Worm (Caenorhabditis elegans): Measurements from ENCODE around the gene tkr-3.
"Not testable (repeated sequence)": the region's sequence is repeated elsewhere in the genome, so short reads cannot be mapped to it uniquely, and the experiment has no call there.

The tkr-3 gene

DNA sequence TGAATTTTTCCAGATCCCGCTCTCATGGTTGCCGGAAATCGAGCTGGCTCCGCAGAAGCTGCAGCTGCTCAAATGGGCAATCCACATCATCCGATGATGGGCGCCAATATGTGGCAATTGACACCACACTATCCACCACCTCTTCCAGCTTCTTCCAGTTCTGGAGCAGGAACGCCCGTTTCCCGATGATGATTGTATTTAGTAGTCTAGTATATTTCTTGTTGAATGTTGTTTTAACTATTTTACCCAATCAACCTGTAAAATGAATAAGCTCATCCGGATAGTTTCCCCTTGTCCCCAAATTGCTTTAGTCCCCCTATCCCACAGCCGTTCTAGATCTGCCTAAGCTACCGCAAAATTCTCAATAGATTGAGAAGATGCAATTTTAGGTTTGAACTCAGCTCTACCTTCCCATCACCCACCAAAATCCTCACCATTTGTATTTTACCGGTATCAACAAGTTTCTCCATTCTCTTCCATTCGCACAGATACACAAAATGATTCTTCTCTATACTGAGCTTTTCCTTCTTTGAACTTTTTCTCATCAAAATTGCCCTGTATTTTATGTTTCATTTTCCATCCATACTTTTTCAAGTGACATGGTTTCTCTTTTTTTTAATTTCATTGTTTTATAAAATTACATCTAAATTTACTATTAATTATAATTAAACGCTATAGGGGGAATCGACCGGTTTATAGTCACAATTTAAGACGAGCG, 35.5 kb downstream of the tkr-3 start:
- TF ChIP-seq W03F9.2 (tag; optimal IDR thresholded peaks at IDR 0.05) (no peak), him-1 (tag; optimal IDR thresholded peaks at IDR 0.05) (no peak), dao-5 (tag; optimal IDR thresholded peaks at IDR 0.05) (no peak)

DNA sequence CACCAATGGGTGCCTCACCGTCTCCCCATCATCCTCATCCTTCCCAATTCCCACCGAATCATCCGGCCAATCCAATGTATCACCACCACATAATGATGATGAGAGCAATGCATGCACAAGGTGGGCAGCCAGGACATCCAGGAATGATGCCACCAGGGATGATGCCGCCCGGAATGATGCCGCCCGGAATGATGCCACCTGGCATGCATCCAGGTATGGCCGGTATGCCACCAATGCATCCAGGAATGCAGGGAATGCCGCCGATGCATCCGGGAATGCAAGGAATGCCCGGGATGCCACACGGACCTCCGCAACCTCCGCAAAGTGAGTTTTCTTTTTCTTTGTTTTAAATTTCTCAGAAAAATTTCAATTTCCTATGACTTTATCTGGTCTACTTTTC, 36.1 kb downstream of the tkr-3 start:
- no peak for TF ChIP-seq W03F9.2 (tag; optimal IDR thresholded peaks at IDR 0.05)
- TF ChIP-seq him-1 (tag; optimal IDR thresholded peaks at IDR 0.05): no peak
- no peak for TF ChIP-seq dao-5 (tag; optimal IDR thresholded peaks at IDR 0.05)

DNA sequence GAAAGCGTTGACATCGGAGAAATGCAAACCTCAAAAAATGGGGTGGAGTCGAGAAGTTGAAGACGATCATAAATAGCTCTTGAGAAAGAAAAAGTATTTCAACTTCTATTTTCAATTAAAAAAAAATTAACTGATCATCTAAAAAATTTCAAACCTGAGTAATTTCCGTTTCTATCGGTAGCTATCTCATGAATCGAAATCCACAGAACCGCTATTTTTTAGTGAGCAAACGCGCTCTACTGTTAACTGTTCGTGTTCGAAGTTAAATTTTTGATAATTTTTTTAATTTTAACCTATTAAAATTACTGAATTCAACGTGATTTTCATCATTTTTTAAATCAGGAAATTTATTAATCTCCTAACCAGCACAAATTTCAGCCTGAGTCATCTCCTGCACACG, 38.1 kb downstream of the tkr-3 start:
- no peak for TF ChIP-seq W03F9.2 (tag; optimal IDR thresholded peaks at IDR 0.05)
- no peak for TF ChIP-seq dao-5 (tag; optimal IDR thresholded peaks at IDR 0.05)
- TF ChIP-seq him-1 (tag; optimal IDR thresholded peaks at IDR 0.05): no peak

DNA sequence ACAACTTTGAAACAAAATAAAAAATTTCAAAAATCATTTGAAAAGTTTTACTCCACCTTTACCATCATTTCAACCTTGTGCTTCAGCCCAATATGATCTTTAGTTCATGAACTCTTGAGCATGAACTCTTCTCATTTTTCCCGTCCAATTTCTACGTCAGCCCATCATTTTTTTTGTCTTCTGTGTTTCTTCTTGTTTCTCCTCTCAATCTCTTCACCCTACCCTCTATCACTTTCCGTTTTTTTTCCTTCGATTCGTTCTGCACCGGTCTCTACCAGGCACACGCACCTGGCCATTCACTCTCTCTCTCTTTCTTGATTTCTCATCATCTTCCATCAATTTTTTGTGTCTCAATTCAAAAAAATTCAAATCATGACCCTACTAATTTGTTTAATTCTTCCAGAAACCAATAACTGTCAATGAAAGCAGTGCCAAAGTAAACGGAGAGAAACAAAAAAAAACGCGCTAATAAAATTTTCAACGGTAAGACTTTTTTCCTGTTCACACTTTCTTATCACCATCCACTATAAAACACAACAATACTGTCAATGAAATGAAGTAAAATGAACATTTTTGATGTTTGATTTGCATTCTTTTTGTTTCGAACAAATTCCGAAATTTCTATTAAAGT, 38.9 kb downstream of the tkr-3 start, which contains the start of gene pygo-1:
pygo-1 (plus strand) TSS at position 404 of the 631 bp plus-strand sequence.
- TF ChIP-seq dao-5 (tag; optimal IDR thresholded peaks at IDR 0.05): no peak
- TF ChIP-seq him-1 (tag; optimal IDR thresholded peaks at IDR 0.05): no peak
- TF ChIP-seq W03F9.2 (tag; optimal IDR thresholded peaks at IDR 0.05): no peak

DNA sequence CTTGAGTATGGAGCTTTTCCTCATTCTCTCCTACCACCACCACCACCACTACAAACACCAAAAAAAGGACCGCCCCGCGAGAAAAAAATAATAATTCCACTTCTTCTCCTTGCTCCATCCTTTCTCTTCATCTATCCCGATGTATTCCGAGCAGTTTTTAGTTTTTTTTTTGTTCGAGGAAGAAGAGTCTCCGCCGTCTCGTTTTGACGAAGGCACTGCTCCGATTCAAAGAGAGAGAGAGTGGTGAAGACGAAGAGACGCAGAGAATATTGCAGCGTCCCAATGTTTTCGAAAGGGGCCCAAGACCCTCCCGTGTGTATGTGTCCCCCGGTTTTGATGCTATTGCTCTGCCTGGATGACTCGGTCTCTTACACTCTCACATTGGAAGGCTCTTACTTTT, 40.8 kb downstream of the tkr-3 start:
- TF ChIP-seq W03F9.2 (tag; optimal IDR thresholded peaks at IDR 0.05) (no peak), him-1 (tag; optimal IDR thresholded peaks at IDR 0.05) (no peak), dao-5 (tag; optimal IDR thresholded peaks at IDR 0.05) (no peak)

DNA sequence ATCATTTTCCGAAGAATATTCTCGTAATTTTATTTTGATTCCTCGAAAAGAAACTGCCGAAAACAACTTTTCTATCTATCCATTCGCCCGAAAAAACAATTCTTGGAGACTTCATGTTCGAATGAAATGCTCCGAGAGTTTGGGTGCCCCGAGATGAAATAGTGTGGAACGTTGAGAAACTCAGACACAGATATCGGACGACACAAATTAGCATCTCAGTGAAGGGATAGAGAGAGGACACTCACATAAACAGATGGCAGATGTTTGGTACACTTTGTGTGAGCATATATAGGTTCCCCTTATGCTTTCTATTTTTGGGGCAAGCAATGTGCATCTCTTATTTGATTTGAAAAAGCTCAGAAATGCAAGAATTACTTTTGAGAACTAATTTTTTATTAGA, 43.0 kb downstream of the tkr-3 start:
- no peak for TF ChIP-seq him-1 (tag; optimal IDR thresholded peaks at IDR 0.05)
- TF ChIP-seq dao-5 (tag; optimal IDR thresholded peaks at IDR 0.05): no peak

DNA sequence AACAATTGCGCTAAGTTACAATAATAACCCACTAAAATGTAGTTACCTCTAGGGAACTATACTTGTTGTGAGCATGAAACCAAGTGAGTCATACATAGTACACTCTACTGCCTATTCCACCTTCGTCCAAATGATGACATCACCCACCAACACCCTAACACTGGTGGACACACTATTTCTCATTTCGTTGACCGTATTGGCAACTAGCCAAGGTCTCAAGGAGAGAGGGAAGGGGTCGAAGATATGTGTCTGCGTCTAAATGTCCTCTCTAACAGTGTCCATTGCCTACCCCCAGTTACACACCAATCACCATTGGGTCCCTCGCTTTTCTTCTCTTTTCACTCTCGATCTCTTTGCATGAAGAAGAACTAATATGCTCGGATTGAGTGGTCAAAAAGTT, 44.0 kb downstream of the tkr-3 start:
- TF ChIP-seq him-1 (tag; optimal IDR thresholded peaks at IDR 0.05): no peak

DNA sequence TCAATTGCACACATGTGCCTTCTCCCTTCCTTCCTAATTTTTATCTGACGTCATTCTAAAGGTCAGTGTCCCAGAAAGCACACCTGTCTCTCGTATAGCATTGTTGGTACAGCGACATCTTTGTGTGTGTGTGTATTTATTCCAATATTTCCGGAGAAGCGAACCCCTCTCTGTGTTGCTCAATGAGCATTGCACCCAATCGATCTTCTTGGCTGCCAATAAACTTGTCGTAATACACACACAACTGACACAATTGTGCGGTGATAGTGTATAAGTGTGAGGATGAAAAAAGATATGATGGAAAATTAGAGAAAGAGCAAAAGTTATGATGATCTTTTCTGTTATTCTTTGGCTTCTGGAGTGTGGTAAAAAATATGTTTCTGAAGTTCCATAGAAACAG, 45.3 kb downstream of the tkr-3 start:
- TF ChIP-seq dao-5 (tag; optimal IDR thresholded peaks at IDR 0.05) (no peak), W03F9.2 (tag; optimal IDR thresholded peaks at IDR 0.05) (no peak), him-1 (tag; optimal IDR thresholded peaks at IDR 0.05) (no peak)

DNA sequence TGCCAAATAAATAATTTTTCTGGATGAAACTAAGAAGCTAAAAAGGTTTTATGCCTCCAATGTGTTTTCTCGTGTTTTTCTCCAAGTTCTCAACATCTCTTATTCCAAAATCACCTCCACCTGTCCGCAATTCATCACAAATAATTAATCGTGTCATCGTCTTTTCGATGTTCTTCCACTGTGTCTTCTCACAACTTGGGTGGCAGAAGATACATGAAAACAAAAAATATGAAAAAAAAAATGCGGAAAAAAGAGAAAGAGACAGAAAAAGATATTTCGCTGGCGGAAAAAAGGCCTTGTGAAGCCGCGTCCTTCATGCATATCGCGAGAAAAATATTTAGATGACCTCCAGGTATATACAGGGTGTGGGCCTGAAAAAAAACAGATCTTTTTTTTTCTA, 48.1 kb downstream of the tkr-3 start:
- TF ChIP-seq dao-5 (tag; optimal IDR thresholded peaks at IDR 0.05): no peak
- TF ChIP-seq him-1 (tag; optimal IDR thresholded peaks at IDR 0.05): no peak
- no peak for TF ChIP-seq W03F9.2 (tag; optimal IDR thresholded peaks at IDR 0.05)

DNA sequence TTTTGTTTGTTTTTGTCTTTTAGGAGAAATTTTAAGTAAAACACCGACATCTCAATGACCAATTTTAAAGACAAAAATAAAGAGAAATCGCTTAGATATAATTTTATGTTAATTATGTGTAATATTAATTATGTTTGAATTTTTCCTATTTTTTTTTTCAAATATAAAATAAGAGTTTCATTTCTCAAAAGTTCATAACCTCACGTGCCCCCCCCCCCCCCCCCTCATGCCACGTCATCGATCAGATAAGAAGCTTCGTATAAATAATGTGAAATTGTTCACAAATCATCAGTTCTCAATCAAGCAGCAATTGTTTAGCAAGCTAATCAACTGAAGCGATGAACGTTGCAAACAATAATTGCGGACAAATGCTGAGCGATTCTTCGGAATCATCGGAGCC, 51.3 kb downstream of the tkr-3 start, which contains the start of gene C02B10.6:
C02B10.6 (plus strand) TSS at position 301 of the 400 bp plus-strand sequence.
- TF ChIP-seq W03F9.2, dao-5, him-1 (tag; optimal IDR thresholded peaks at IDR 0.05): not testable (repeated sequence)

DNA sequence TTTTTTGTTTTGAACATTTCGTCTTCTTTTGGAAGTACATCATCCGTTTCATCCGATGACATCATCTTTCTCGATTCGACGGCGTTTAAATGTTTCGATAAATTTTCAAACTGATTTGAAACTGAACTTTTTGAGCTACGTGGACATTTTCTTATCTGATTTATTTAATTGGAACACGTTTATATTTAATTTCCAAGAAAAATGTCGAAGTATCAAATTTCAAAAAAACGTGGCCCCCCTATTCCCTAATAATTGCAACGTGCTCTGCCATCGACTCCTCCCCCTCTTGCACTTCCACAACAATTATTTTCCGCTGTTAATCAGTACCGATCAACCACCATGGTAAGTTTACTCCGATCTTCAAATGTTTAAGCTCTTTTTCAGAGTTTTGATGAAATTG, 53.4 kb downstream of the tkr-3 start, which contains the start of the genes R13H9.6 and rmd-6:
R13H9.6 (minus strand) TSS at position 101 of the 400 bp plus-strand sequence.
rmd-6 (plus strand) TSS at position 305 of the 400 bp plus-strand sequence.
- not testable (repeated sequence) for TF ChIP-seq him-1, dao-5, W03F9.2 (tag; optimal IDR thresholded peaks at IDR 0.05)

DNA sequence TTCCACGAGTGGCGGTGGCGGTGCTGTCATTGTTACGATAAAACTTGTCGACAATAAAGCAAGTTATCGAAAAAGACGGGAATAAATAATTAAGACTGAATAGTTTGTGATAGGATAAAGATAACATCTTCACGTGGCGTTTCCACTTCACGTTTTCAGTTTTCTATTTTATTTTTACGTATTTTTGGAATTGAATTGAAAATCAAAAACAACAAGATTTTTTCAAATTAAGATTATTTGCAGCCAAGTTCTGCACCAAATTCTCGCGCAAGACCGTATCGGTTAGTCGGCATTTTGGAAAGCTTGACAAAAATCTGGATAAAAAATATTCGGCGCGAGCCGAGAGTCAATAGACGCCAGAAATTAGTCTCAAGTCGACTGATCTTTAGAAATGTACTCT, 55.0 kb downstream of the tkr-3 start, which contains the start of gene ttbk-2.2:
ttbk-2.2 (minus strand) TSS at position 101 of the 400 bp plus-strand sequence.
- not testable (repeated sequence) for TF ChIP-seq dao-5, him-1, W03F9.2 (tag; optimal IDR thresholded peaks at IDR 0.05)

DNA sequence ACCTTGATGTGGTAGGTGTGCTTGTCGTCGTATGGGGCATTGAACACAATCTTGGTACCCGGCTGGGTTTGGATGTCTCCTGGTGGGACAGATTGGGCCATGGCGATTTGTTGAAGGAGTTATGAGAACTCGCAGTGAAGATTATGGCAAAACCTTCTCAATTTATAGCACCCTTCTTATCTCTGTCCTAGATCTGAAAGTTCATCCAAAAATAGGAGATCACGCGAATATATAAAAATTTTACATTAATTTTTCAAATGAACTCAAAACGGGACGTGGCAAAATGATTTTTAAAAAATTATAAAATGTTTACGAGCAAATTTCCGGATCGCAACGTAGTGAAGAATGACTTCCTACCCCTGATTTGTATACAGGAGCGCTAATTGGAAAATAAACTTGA, 56.9 kb downstream of the tkr-3 start, which contains the start of gene msp-53:
msp-53 (minus strand) TSS at position 101 of the 400 bp plus-strand sequence.
- TF ChIP-seq dao-5, W03F9.2, him-1 (tag; optimal IDR thresholded peaks at IDR 0.05): not testable (repeated sequence)

DNA sequence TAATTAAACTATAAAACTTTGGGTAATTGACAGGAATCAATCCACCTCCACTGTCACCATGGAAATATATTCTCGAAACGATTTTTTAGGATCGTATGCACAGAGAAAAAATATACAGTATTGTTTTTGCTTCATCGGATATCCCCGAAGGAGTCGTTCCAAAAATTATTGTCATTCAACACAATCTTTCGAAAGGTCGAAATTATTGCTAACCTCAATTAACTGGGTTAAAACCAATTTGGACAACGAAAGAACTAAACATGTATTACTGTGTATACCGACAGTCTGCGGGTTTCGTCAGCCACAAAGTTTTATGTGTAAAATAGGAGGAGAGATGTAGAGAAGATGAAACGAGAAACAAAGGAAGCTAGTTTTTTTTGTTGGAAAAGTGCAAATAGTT, 58.6 kb downstream of the tkr-3 start:
- TF ChIP-seq dao-5 (tag; optimal IDR thresholded peaks at IDR 0.05) (no peak), him-1 (tag; optimal IDR thresholded peaks at IDR 0.05) (no peak), W03F9.2 (tag; optimal IDR thresholded peaks at IDR 0.05) (no peak)
